Fruit fly (Drosophila melanogaster) whole organism, embryonic: ENCODE results near the gene CG43867.

ENCODE experiments used
- CG11085 ChIP-seq: fragments of 200-800 bp; sonication (Bioruptor generic); IDR thresholded peaks from 2 replicates; pipeline ENCODE4 v1.3.6; 2022; ENCODE audit warnings: missing biosample characterization, missing genetic modification characterization
- CG11247 ChIP-seq: fragments of 200-800 bp; sonication (Bioruptor generic); IDR thresholded peaks from 2 replicates; pipeline ENCODE4 v1.3.6; 2022; ENCODE audit warnings: missing biosample characterization, missing genetic modification characterization
- CG11456 ChIP-seq: fragments of 200-800 bp; sonication (Bioruptor generic); IDR thresholded peaks from 3 replicates; pipeline ENCODE4 v1.3.6; 2022; ENCODE audit warnings: missing biosample characterization, missing genetic modification characterization
- CG13123 ChIP-seq: fragments of 200-800 bp; sonication (Bioruptor generic); optimal IDR thresholded peaks from 2 replicates; lab custom pipeline; 2016; ENCODE audit warnings: missing biosample characterization, missing genetic modification characterization
- CG14667 ChIP-seq: fragments of 200-800 bp; sonication (Bioruptor generic); IDR thresholded peaks from 2 replicates; pipeline ENCODE4 v1.3.6; 2022; ENCODE audit warnings: missing biosample characterization, missing genetic modification characterization
- CG15011 ChIP-seq: fragments of 200-800 bp; sonication (Bioruptor generic); optimal IDR thresholded peaks from 3 replicates; lab custom pipeline; 2018; ENCODE audit warnings: missing biosample characterization, mild to moderate bottlenecking, missing genetic modification characterization
- CG17186 ChIP-seq: fragments of 200-800 bp; sonication (Bioruptor generic); optimal IDR thresholded peaks from 3 replicates; lab custom pipeline; 2017; ENCODE audit warnings: missing biosample characterization, missing genetic modification reagents, missing genetic modification characterization
- CG17829 ChIP-seq: fragments of 200-800 bp; optimal IDR thresholded peaks from 2 replicates; lab custom pipeline; 2019; ENCODE audit warnings: missing biosample characterization, mild to moderate bottlenecking, missing genetic modification characterization, moderate library complexity
- CG17912 ChIP-seq: fragments of 200-800 bp; sonication (Bioruptor generic); optimal IDR thresholded peaks from 2 replicates; lab custom pipeline; 2018; ENCODE audit warnings: missing biosample characterization, mild to moderate bottlenecking, missing genetic modification characterization
- CG18599 ChIP-seq: fragments of 200-800 bp; sonication (Bioruptor generic); optimal IDR thresholded peaks from 3 replicates; lab custom pipeline; 2017; ENCODE audit warnings: missing biosample characterization, missing genetic modification characterization, mild to moderate bottlenecking, moderate library complexity, missing genetic modification reagents
- CG31388 ChIP-seq: fragments of 200-800 bp; sonication (Bioruptor generic); optimal IDR thresholded peaks from 2 replicates; lab custom pipeline; 2016; ENCODE audit warnings: missing biosample characterization, missing genetic modification characterization
- CG3281 ChIP-seq: fragments of 200-800 bp; sonication (Bioruptor generic); optimal IDR thresholded peaks from 3 replicates; lab custom pipeline; 2017; ENCODE audit warnings: missing biosample characterization, mild to moderate bottlenecking, missing genetic modification characterization
- CG3995 ChIP-seq: fragments of 200-800 bp; sonication (Bioruptor generic); optimal IDR thresholded peaks from 3 replicates; lab custom pipeline; 2016; ENCODE audit warnings: missing biosample characterization, missing genetic modification characterization
- CG6654 ChIP-seq: fragments of 200-800 bp; sonication (Bioruptor generic); optimal IDR thresholded peaks from 2 replicates; lab custom pipeline; 2017; ENCODE audit warnings: missing biosample characterization, mild to moderate bottlenecking, missing genetic modification characterization
- CG6689 ChIP-seq: fragments of 200-800 bp; sonication (Bioruptor generic); IDR thresholded peaks from 2 replicates; pipeline ENCODE4 v1.3.6; 2022; ENCODE audit warnings: missing biosample characterization, missing genetic modification characterization
- CG6854 ChIP-seq: fragments of 200-800 bp; sonication (Bioruptor generic); optimal IDR thresholded peaks from 3 replicates; lab custom pipeline; 2017; ENCODE audit warnings: missing biosample characterization, mild to moderate bottlenecking, missing genetic modification characterization
- CG7745 ChIP-seq: fragments of 200-800 bp; sonication (Bioruptor generic); optimal IDR thresholded peaks from 2 replicates; lab custom pipeline; 2018; ENCODE audit warnings: missing biosample characterization, mild to moderate bottlenecking, missing genetic modification characterization, moderate library complexity
- CG7839 ChIP-seq: fragments of 200-800 bp; sonication (Bioruptor generic); optimal IDR thresholded peaks from 3 replicates; lab custom pipeline; 2018; ENCODE audit warnings: missing biosample characterization, mild to moderate bottlenecking, missing genetic modification characterization, moderate library complexity
- CG9876 ChIP-seq: fragments of 200-800 bp; sonication (Bioruptor generic); optimal IDR thresholded peaks from 2 replicates; lab custom pipeline; 2016; ENCODE audit warnings: missing biosample characterization, missing genetic modification characterization
- Drgx ChIP-seq: fragments of 200-800 bp; sonication (Bioruptor generic); IDR thresholded peaks from 2 replicates; pipeline ENCODE4 v1.3.6; 2022; ENCODE audit warnings: missing biosample characterization, missing genetic modification characterization
- Ets65A ChIP-seq: fragments of 200-800 bp; sonication (Bioruptor generic); peaks from one replicate; lab custom pipeline; 2016; ENCODE audit warnings: missing biosample characterization, missing genetic modification characterization
- Fer3 ChIP-seq: fragments of 200-800 bp; sonication (Bioruptor generic); optimal IDR thresholded peaks from 2 replicates; lab custom pipeline; 2018; ENCODE audit warnings: missing biosample characterization, mild to moderate bottlenecking, missing genetic modification characterization, moderate library complexity
- HLH54F ChIP-seq: fragments of 200-800 bp; sonication (Bioruptor generic); optimal IDR thresholded peaks from 3 replicates; lab custom pipeline; 2016; ENCODE audit warnings: missing biosample characterization, missing genetic modification characterization
- Hmr ChIP-seq: fragments of 200-800 bp; sonication (Bioruptor generic); optimal IDR thresholded peaks from 3 replicates; lab custom pipeline; 2017; ENCODE audit warnings: mild to moderate bottlenecking, missing biosample characterization, missing genetic modification reagents, missing genetic modification characterization
- MBD-R2 ChIP-seq: fragments of 200-800 bp; sonication (Bioruptor generic); IDR thresholded peaks from 2 replicates; pipeline ENCODE4 v1.3.6; 2022; ENCODE audit warnings: missing biosample characterization, missing genetic modification characterization
- Mad ChIP-seq: fragments of 200-800 bp; sonication (Bioruptor generic); optimal IDR thresholded peaks from 2 replicates; lab custom pipeline; 2016; ENCODE audit warnings: missing biosample characterization, missing genetic modification characterization
- Oaz ChIP-seq: fragments of 200-800 bp; sonication (Bioruptor generic); IDR thresholded peaks from 2 replicates; pipeline ENCODE4 v1.3.6; 2022; ENCODE audit warnings: missing biosample characterization, missing genetic modification characterization
- Rfx ChIP-seq: fragments of 200-800 bp; sonication (Bioruptor generic); IDR thresholded peaks from 2 replicates; pipeline ENCODE4 v1.3.6; 2022; ENCODE audit warnings: missing biosample characterization, missing genetic modification characterization
- Sox100B ChIP-seq: fragments of 200-800 bp; sonication (Bioruptor generic); optimal IDR thresholded peaks from 3 replicates; lab custom pipeline; 2018; ENCODE audit warnings: missing biosample characterization, mild to moderate bottlenecking, missing genetic modification characterization
- Ssrp ChIP-seq: fragments of 200-800 bp; sonication (Bioruptor generic); optimal IDR thresholded peaks from 2 replicates; lab custom pipeline; 2018; ENCODE audit warnings: missing biosample characterization, mild to moderate bottlenecking, missing genetic modification characterization, moderate library complexity
- ash1 ChIP-seq: fragments of 200-800 bp; sonication (Bioruptor generic); optimal IDR thresholded peaks from 2 replicates; lab custom pipeline; 2018; ENCODE audit warnings: missing biosample characterization, mild to moderate bottlenecking, missing genetic modification characterization
- ato ChIP-seq: fragments of 200-800 bp; sonication (Bioruptor generic); IDR thresholded peaks from 2 replicates; pipeline ENCODE4 v1.3.6; 2022; ENCODE audit warnings: missing biosample characterization, missing genetic modification characterization; ENCODE audit not compliant: partially characterized antibody
- bsh ChIP-seq, 2 experiments: fragments of 200-800 bp; sonication (Bioruptor generic); optimal IDR thresholded peaks; 2 replicates each; lab custom pipeline; 2017 to 2018; ENCODE audit warnings: mild to moderate bottlenecking in 2 of 2, missing biosample characterization in 2 of 2, missing genetic modification characterization in 2 of 2, moderate library complexity in 1 of 2
- btn ChIP-seq: fragments of 200-800 bp; sonication (Bioruptor generic); optimal IDR thresholded peaks from 2 replicates; lab custom pipeline; 2016; ENCODE audit warnings: missing biosample characterization, missing genetic modification characterization
- chn ChIP-seq: fragments of 200-800 bp; sonication (Bioruptor generic); optimal IDR thresholded peaks from 2 replicates; lab custom pipeline; 2016; ENCODE audit warnings: missing biosample characterization, missing genetic modification characterization
- esg ChIP-seq: fragments of 200-800 bp; sonication (Bioruptor generic); conservative IDR thresholded peaks from 2 replicates; pipeline ENCODE4 v1.3.6; 2022; ENCODE audit warnings: missing biosample characterization, missing genetic modification characterization
- fd3F ChIP-seq: fragments of 200-800 bp; sonication (Bioruptor generic); optimal IDR thresholded peaks from 2 replicates; lab custom pipeline; 2018; ENCODE audit warnings: missing biosample characterization, mild to moderate bottlenecking, missing genetic modification characterization, moderate library complexity
- gem ChIP-seq: fragments of 200-800 bp; sonication (Bioruptor generic); optimal IDR thresholded peaks from 2 replicates; lab custom pipeline; 2019; ENCODE audit warnings: missing biosample characterization, mild to moderate bottlenecking, missing genetic modification characterization, moderate library complexity
- gt ChIP-seq: fragments of 200-800 bp; sonication (Bioruptor generic); IDR thresholded peaks from 2 replicates; pipeline ENCODE4 v1.3.6; 2022; ENCODE audit warnings: missing biosample characterization, missing genetic modification characterization
- hbn ChIP-seq: fragments of 200-800 bp; sonication (Bioruptor generic); IDR thresholded peaks from 2 replicates; pipeline ENCODE4 v1.3.6; 2022; ENCODE audit warnings: missing biosample characterization, missing genetic modification characterization; ENCODE audit not compliant: partially characterized antibody
- knrl ChIP-seq: fragments of 200-800 bp; sonication (Bioruptor generic); IDR thresholded peaks from 3 replicates; pipeline ENCODE4 v1.3.6; 2022; ENCODE audit warnings: missing biosample characterization, missing genetic modification characterization; ENCODE audit not compliant: partially characterized antibody
- lbe ChIP-seq: fragments of 200-800 bp; sonication (Bioruptor generic); optimal IDR thresholded peaks from 2 replicates; lab custom pipeline; 2016; ENCODE audit warnings: missing biosample characterization, mild to moderate bottlenecking, missing genetic modification characterization
- lola ChIP-seq, 3 experiments: fragments of >200 bp in 2 of 3; fragments of 200-800 bp in 1 of 3; sonication (Bioruptor generic) in 1 of 3; optimal IDR thresholded peaks; 2 replicates each; lab custom pipeline; 2017 to 2019; ENCODE audit warnings: missing biosample characterization in 3 of 3, missing genetic modification characterization in 3 of 3, mild to moderate bottlenecking in 1 of 3, moderate library complexity in 1 of 3
- lov ChIP-seq, 2 experiments: fragments of 200-800 bp in 1 of 2; fragments of >200 bp in 1 of 2; sonication (Bioruptor generic) in 1 of 2; IDR thresholded peaks in 1 of 2; optimal IDR thresholded peaks in 1 of 2; 2 replicates in 1 of 2; 3 replicates in 1 of 2; pipeline versions ENCODE4 v1.3.6 to Lab custom; 2017 to 2022; ENCODE audit warnings: missing biosample characterization in 1 of 2, missing genetic modification characterization in 1 of 2
- prd ChIP-seq, 3 experiments: fragments of >200 bp in 2 of 3; fragments of 200-800 bp in 1 of 3; sonication (Bioruptor generic) in 1 of 3; optimal IDR thresholded peaks in 2 of 3; IDR thresholded peaks in 1 of 3; 2 replicates in 2 of 3; 3 replicates in 1 of 3; pipeline versions ENCODE4 v1.3.6 to Lab custom; 2017 to 2022; ENCODE audit warnings: missing biosample characterization in 1 of 3, missing genetic modification characterization in 1 of 3
- psq ChIP-seq: fragments of 200-800 bp; sonication (Bioruptor generic); optimal IDR thresholded peaks from 2 replicates; lab custom pipeline; 2017; ENCODE audit warnings: missing biosample characterization, missing genetic modification characterization
- stwl ChIP-seq: fragments of 200-800 bp; sonication (Bioruptor generic); optimal IDR thresholded peaks from 3 replicates; lab custom pipeline; 2018; ENCODE audit warnings: missing biosample characterization, mild to moderate bottlenecking, missing genetic modification characterization, moderate library complexity
- tup ChIP-seq: fragments of 200-800 bp; sonication (Bioruptor generic); optimal IDR thresholded peaks from 2 replicates; lab custom pipeline; 2016; ENCODE audit warnings: missing biosample characterization, mild to moderate bottlenecking, missing genetic modification characterization, moderate library complexity

The CG43867 gene

dm6 chrX:801157-801872, 126.5 kb downstream of the CG43867 start, which contains the start of gene Rbf (continued):
- no peak for TF ChIP-seq CG7839 (tag; lab: Kevin White, UChicago)
- no peak for TF ChIP-seq CG11456 (GFP tag; lab: Robert Waterston, UW)
- no peak for TF ChIP-seq ash1 (GFP tag; lab: Kevin White, UChicago)
- TF ChIP-seq lbe (GFP tag; lab: Kevin White, UChicago), result no peak
- TF ChIP-seq Oaz (GFP tag; lab: Robert Waterston, UW), result no peak
- TF ChIP-seq CG11247 (GFP tag; lab: Robert Waterston, UW), result no peak
- TF ChIP-seq lola (GFP tag; optimal IDR thresholded peaks at IDR 0.05; lab: Kevin White, UChicago), result no peak
- TF ChIP-seq prd (optimal IDR thresholded peaks at IDR 0.05; lab: Kevin White, UChicago), result no peak
- TF ChIP-seq prd (GFP tag; IDR thresholded peaks at IDR 0.05; lab: Robert Waterston, UW), result no peak
- TF ChIP-seq fd3F (GFP tag; lab: Kevin White, UChicago), result no peak
- TF ChIP-seq Rfx, result peak; percentile 32; the same call in 1 of the 2 replicates
- peak; percentile 24 for TF ChIP-seq Hmr (GFP tag; lab: Kevin White, UChicago)
- no peak for TF ChIP-seq btn (GFP tag; lab: Kevin White, UChicago)
- no peak for TF ChIP-seq gt (GFP tag; lab: Robert Waterston, UW)
- TF ChIP-seq CG17829, result no peak
- TF ChIP-seq lov (optimal IDR thresholded peaks at IDR 0.05; lab: Kevin White, UChicago), result no peak
- TF ChIP-seq lov (GFP tag; IDR thresholded peaks at IDR 0.05; lab: Robert Waterston, UW), result no peak
- TF ChIP-seq Ssrp, result no peak
- TF ChIP-seq Ets65A (GFP tag; lab: Kevin White, UChicago), result no peak
- TF ChIP-seq MBD-R2 (GFP tag; lab: Robert Waterston, UW), result no peak
- no peak for TF ChIP-seq CG14667 (GFP tag; lab: Robert Waterston, UW)
- no peak for TF ChIP-seq CG3281 (GFP tag; lab: Kevin White, UChicago)
- no peak for TF ChIP-seq ato (GFP tag; lab: Robert Waterston, UW)
- no peak for TF ChIP-seq Drgx (GFP tag; lab: Robert Waterston, UW)
- TF ChIP-seq chn (GFP tag; lab: Kevin White, UChicago), result no peak
- no peak for TF ChIP-seq Fer3 (tag; lab: Kevin White, UChicago)
- TF ChIP-seq hbn (GFP tag; lab: Robert Waterston, UW), result peak; percentile 35; the same call in 1 of the 2 replicates
- TF ChIP-seq bsh (GFP tag; optimal IDR thresholded peaks at IDR 0.05; lab: Kevin White, UChicago), result no peak
- TF ChIP-seq CG17912, result no peak
- no peak for TF ChIP-seq HLH54F (GFP tag; lab: Kevin White, UChicago)
- TF ChIP-seq CG9876 (GFP tag; lab: Kevin White, UChicago), result no peak
- TF ChIP-seq CG3995 (GFP tag; lab: Kevin White, UChicago), result no peak
- TF ChIP-seq esg (GFP tag; lab: Robert Waterston, UW), result no peak
- TF ChIP-seq Mad, result no peak
- peak; percentile 61; the same call in 2 of the 3 replicates for TF ChIP-seq knrl
- TF ChIP-seq CG11085 (GFP tag; lab: Robert Waterston, UW), result no peak
- no peak for TF ChIP-seq CG6854 (GFP tag; lab: Kevin White, UChicago)
- TF ChIP-seq CG31388 (GFP tag; lab: Kevin White, UChicago), result no peak
- peak; percentile 65 for TF ChIP-seq CG17186 (GFP tag; lab: Kevin White, UChicago)
- TF ChIP-seq CG15011 (GFP tag; lab: Kevin White, UChicago), result no peak
- no peak for TF ChIP-seq CG13123 (GFP tag; lab: Kevin White, UChicago)
- TF ChIP-seq CG6689 (GFP tag; lab: Robert Waterston, UW), result no peak
- peak; percentile 43 for TF ChIP-seq stwl (tag; lab: Kevin White, UChicago)
- no peak for TF ChIP-seq CG18599 (GFP tag; lab: Kevin White, UChicago)
- no peak for TF ChIP-seq psq (GFP tag; lab: Kevin White, UChicago)
- TF ChIP-seq tup (GFP tag; lab: Kevin White, UChicago), result no peak
- no peak for TF ChIP-seq CG7745
- TF ChIP-seq gem (tag; lab: Kevin White, UChicago), result no peak
- TF ChIP-seq CG6654, result no peak
- no peak for TF ChIP-seq Sox100B (GFP tag; lab: Kevin White, UChicago)
